Worm (Caenorhabditis elegans): Measurements from ENCODE around the gene Y73F8A.32.

ce11 chrIV:15475829-15476228 is 45.4 kb downstream of the Y73F8A.32 start:
- TF ChIP-seq ztf-11 (tag; optimal IDR thresholded peaks at IDR 0.05) (no peak), pag-3 (tag; optimal IDR thresholded peaks at IDR 0.05; ENCODE audit: borderline replicate concordance, insufficient read depth) (no peak), nhr-237 (tag; optimal IDR thresholded peaks at IDR 0.05) (no peak), ceh-82 (tag; optimal IDR thresholded peaks at IDR 0.05) (no peak), vab-15 (tag; optimal IDR thresholded peaks at IDR 0.05) (no peak), tbx-2 (tag; optimal IDR thresholded peaks at IDR 0.05) (no peak)
